Worm (Caenorhabditis elegans) whole organism, early embryonic: ENCODE results near the gene dgk-1.

Experiments
- aly-1 ChIP-seq: sonication (generic microtip); optimal IDR thresholded peaks from 2 replicates; lab custom pipeline; 2016; ENCODE audit warnings: missing genetic modification characterization, missing compliant biosample characterization
- flt-1 ChIP-seq: fragments of 200-800 bp; sonication (Bioruptor generic); IDR thresholded peaks from 2 replicates; pipeline ENCODE4 v1.3.6; 2022; ENCODE audit warnings: missing genetic modification characterization, missing compliant biosample characterization
- pes-1 ChIP-seq: fragments of 200-800 bp; sonication (Bioruptor generic); IDR thresholded peaks from 2 replicates; pipeline ENCODE4 v1.3.6; 2022; ENCODE audit warnings: missing genetic modification reagents, missing genetic modification characterization, missing compliant biosample characterization
- tbx-37 ChIP-seq: fragments of 200-800 bp; sonication (Bioruptor generic); conservative IDR thresholded peaks from 2 replicates; pipeline ENCODE4 v1.3.6; 2022; ENCODE audit warnings: missing genetic modification reagents, missing genetic modification characterization, missing compliant biosample characterization
- tra-4 ChIP-seq: sonication (generic microtip); optimal IDR thresholded peaks from 2 replicates; lab custom pipeline; 2017; ENCODE audit warnings: missing genetic modification characterization, missing compliant biosample characterization

ce11 chrX:1010627-1011452 is 19.6 kb upstream of the dgk-1 start:
- TF ChIP-seq flt-1 (GFP tag; lab: Robert Waterston, UW) (no peak), tbx-37 (no peak), aly-1 (no peak), tra-4 (tag; lab: Kevin White, UChicago) (no peak), pes-1 (GFP tag; lab: Robert Waterston, UW) (no peak)
